Fruit fly (Drosophila melanogaster) whole organism, prepupa: Measurements from ENCODE around the gene RpS20.

Experiments used
- CG4318 ChIP-seq: fragments of 200-800 bp; sonication (Bioruptor generic); optimal IDR thresholded peaks from 3 replicates; lab custom pipeline; 2017; ENCODE audit warnings: missing biosample characterization, mild to moderate bottlenecking, missing genetic modification characterization
- CG6792 ChIP-seq: fragments of 200-800 bp; sonication (Bioruptor generic); optimal IDR thresholded peaks from 3 replicates; lab custom pipeline; 2016; ENCODE audit warnings: missing biosample characterization, missing genetic modification characterization
- CG7368 ChIP-seq: fragments of 200-800 bp; sonication (Bioruptor generic); optimal IDR thresholded peaks from 3 replicates; lab custom pipeline; 2016; ENCODE audit warnings: missing biosample characterization, missing genetic modification characterization
- Met ChIP-seq: fragments of 200-800 bp; sonication (Bioruptor generic); optimal IDR thresholded peaks from 3 replicates; lab custom pipeline; 2016; ENCODE audit warnings: missing biosample characterization, missing genetic modification characterization
- Sox14 ChIP-seq: fragments of 200-800 bp; sonication (Bioruptor generic); optimal IDR thresholded peaks from 3 replicates; lab custom pipeline; 2016; ENCODE audit warnings: missing biosample characterization, missing genetic modification characterization
- esn ChIP-seq: fragments of 200-800 bp; sonication (Bioruptor generic); optimal IDR thresholded peaks from 2 replicates; lab custom pipeline; 2016; ENCODE audit warnings: missing biosample characterization, mild to moderate bottlenecking, missing genetic modification characterization, moderate library complexity
- net ChIP-seq: fragments of 200-800 bp; sonication (Bioruptor generic); optimal IDR thresholded peaks from 3 replicates; lab custom pipeline; 2016; ENCODE audit warnings: missing biosample characterization, missing genetic modification characterization

DNA sequence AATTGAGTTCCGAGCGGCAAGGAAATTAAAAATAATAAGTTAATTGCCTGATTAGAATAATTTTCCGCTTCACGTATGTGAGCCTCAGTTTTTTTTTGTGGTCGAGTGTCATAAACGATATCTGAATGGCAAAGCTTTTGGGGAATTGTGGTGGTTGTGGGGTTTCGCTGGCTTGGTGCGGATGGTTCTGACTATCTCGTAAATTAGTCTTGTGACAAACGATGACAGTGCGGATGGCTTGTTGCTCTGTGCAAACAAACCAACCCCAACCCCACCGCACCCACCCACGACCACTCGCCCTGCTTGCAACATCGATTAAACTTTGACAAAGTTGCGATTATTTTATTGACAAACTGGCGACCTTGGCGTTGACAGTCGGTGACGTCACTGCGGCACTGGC is 4.9 kb downstream of the RpS20 start:
- TF ChIP-seq Met (GFP tag; lab: Kevin White, UChicago) (no peak), CG6792 (GFP tag; lab: Kevin White, UChicago) (no peak), net (GFP tag; lab: Kevin White, UChicago) (no peak), CG4318 (GFP tag; lab: Kevin White, UChicago) (no peak), Sox14 (GFP tag; lab: Kevin White, UChicago) (no peak), esn (GFP tag; lab: Kevin White, UChicago) (no peak), CG7368 (GFP tag; lab: Kevin White, UChicago) (no peak)
